Fruit fly (Drosophila melanogaster): ENCODE data around the gene SF1.

DNA sequence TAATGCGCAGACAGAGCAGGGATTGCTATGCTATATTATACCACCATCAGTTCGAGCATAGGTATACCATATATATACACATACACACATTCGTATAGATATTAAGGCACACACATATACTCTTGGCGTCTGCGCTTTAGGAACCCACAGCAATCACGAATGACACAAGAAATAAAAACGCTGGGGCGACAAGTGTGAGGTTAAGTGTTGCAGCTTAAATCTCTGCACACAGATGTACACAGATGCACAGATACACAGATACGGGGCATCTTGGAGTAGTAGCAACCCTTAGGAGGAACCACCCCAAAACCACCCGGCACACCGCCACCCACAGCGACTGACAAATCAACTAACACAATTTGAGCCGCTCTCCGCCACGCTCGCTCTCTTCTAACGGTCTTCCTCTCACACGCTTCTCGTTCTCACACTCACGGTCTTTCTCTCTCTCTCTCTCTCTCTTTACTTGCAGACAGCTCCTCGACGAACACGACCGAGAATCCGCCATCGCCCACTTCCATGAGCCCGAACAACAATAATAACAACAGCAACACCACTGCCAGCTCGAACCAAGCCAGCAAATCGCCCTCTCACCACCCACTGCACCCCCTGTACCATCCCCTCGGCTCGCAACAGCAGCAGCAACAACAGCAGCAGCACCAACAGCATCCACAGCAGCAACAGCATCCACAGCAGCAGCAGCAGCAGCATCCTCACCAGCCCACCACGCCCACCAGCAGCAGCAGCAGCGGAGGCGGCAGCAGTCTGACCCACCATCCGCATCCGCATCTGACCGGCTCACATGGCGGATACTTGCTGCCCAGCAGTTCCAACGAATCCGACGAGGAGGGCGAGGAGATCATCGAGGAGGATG, 26.6 kb downstream of the SF1 start:
- TF ChIP-seq Mnt (GFP tag; optimal IDR thresholded peaks at IDR 0.05), result no peak
- TF ChIP-seq tj (GFP tag; optimal IDR thresholded peaks at IDR 0.05), result no peak
- TF ChIP-seq toe (GFP tag; optimal IDR thresholded peaks at IDR 0.05), result no peak
- TF ChIP-seq Clk (GFP tag; optimal IDR thresholded peaks at IDR 0.05), result no peak
- TF ChIP-seq CG33017 (tag; optimal IDR thresholded peaks at IDR 0.05), result no peak
